Worm (Caenorhabditis elegans): Measurements from ENCODE around the gene mfsd-11.
A peak's percentile ranks its signal among the peaks of the same experiment; 100 is the strongest.

mfsd-11 gene

DNA sequence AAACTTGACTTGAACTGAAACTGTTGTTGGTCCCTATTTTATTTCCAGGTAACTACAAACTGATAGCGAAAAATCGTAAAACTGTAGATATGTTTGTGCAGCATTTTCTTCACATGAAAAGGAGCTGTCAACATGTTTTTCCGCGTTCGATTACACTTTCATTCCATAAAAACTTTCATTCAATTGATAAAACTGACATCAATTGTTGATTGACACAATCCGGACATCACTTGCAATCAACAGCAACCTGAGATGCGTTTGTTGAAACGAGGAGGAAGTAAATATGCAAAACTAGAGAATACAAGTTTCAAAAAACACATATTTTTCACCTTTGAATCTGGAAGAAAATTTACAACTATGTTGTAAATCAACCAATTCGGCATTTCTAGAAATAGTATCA is 43.5 kb upstream of the mfsd-11 start:
- TF ChIP-seq nhr-6 (tag; optimal IDR thresholded peaks at IDR 0.05) (no peak), ztf-1 (GFP tag; conservative IDR thresholded peaks at IDR 0.05) (no peak), Y55F3AM.14 (GFP tag; optimal IDR thresholded peaks at IDR 0.05) (no peak), lin-13 (GFP tag; optimal IDR thresholded peaks at IDR 0.05) (no peak), nhr-12 (tag; optimal IDR thresholded peaks at IDR 0.05) (no peak), R02D3.7 (tag; optimal IDR thresholded peaks at IDR 0.05) (no peak), skn-1 (tag; optimal IDR thresholded peaks at IDR 0.05) (no peak), nhr-11 (tag; optimal IDR thresholded peaks at IDR 0.05) (no peak), ZK546.5 (tag; optimal IDR thresholded peaks at IDR 0.05) (no peak), blmp-1 (tag; optimal IDR thresholded peaks at IDR 0.05; ENCODE audit: insufficient read depth) (no peak), unc-62 (GFP tag; optimal IDR thresholded peaks at IDR 0.05) (no peak), C34F6.9 (tag; optimal IDR thresholded peaks at IDR 0.05) (no peak), peb-1 (tag; optimal IDR thresholded peaks at IDR 0.05) (no peak), snpc-4 (tag; optimal IDR thresholded peaks at IDR 0.05) (no peak), elt-1 (tag; optimal IDR thresholded peaks at IDR 0.05) (no peak)

DNA sequence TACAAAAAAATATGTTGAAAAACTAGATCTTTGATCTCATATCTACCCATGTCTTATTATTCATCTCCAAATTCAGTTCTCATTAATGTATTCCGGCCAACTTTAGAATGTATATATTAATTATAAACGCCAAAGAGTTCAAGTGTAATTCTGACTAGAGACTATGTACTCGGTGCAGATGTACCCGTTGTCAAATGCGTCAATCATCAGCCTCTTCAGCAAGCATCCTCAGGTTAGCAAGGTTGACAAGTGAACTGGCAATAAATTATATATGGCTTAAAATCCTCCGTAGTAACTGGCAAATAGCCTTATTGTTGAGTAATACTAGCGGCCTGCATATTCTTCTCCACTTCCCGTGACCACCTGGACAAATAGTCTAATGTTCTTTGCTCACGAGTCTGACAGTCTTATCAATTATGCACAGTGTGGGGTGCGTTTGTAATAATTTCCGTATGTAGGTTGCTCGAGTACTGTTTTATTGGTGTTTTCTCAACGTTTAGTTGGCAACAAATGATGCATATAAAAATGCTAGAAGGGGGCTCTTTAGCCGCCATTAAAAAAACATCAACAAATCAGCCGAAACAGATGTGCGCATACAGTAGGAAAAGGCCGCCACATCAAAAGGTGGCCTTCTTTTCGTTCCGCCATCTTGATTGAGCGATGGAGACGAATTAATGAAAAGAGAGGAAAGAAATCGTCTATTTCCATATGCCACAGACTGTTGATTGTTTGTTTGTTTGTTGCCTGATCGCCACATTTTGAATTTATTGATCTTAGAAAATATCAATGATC is 34.6 kb upstream of the mfsd-11 start:
- TF ChIP-seq zag-1 (tag; optimal IDR thresholded peaks at IDR 0.05) (no peak), snpc-4 (tag; optimal IDR thresholded peaks at IDR 0.05) (no peak), R02D3.7 (tag; optimal IDR thresholded peaks at IDR 0.05) (no peak), C34F6.9 (tag; optimal IDR thresholded peaks at IDR 0.05) (no peak), blmp-1 (tag; optimal IDR thresholded peaks at IDR 0.05; ENCODE audit: insufficient read depth) (no peak), sma-9 (GFP tag; optimal IDR thresholded peaks at IDR 0.05) (peak; percentile 60), sma-9 (tag; optimal IDR thresholded peaks at IDR 0.05) (no peak), sem-4 (tag; optimal IDR thresholded peaks at IDR 0.05) (no peak), dmd-4 (tag; optimal IDR thresholded peaks at IDR 0.05) (no peak), lsy-2 (tag; optimal IDR thresholded peaks at IDR 0.05) (no peak), unc-39 (tag; optimal IDR thresholded peaks at IDR 0.05) (no peak), nhr-25 (tag; optimal IDR thresholded peaks at IDR 0.05) (peak; percentile 13), nhr-21 (tag; optimal IDR thresholded peaks at IDR 0.05) (no peak), ama-1 (optimal IDR thresholded peaks at IDR 0.05) (no peak), sma-3 (GFP tag; optimal IDR thresholded peaks at IDR 0.05) (no peak), F13H6.1 (tag; optimal IDR thresholded peaks at IDR 0.05) (no peak), ceh-82 (tag; optimal IDR thresholded peaks at IDR 0.05) (no peak), peb-1 (tag; optimal IDR thresholded peaks at IDR 0.05) (no peak), egl-27 (tag; optimal IDR thresholded peaks at IDR 0.05) (no peak), nhr-237 (tag; optimal IDR thresholded peaks at IDR 0.05) (no peak), unc-62 (GFP tag; optimal IDR thresholded peaks at IDR 0.05) (no peak), lin-39 (tag; optimal IDR thresholded peaks at IDR 0.05) (no peak), ceh-16 (tag; optimal IDR thresholded peaks at IDR 0.05) (peak; percentile 4), unc-55 (GFP tag; optimal IDR thresholded peaks at IDR 0.05) (no peak), fos-1 (tag; optimal IDR thresholded peaks at IDR 0.05) (no peak), ztf-11 (tag; optimal IDR thresholded peaks at IDR 0.05) (no peak)

DNA sequence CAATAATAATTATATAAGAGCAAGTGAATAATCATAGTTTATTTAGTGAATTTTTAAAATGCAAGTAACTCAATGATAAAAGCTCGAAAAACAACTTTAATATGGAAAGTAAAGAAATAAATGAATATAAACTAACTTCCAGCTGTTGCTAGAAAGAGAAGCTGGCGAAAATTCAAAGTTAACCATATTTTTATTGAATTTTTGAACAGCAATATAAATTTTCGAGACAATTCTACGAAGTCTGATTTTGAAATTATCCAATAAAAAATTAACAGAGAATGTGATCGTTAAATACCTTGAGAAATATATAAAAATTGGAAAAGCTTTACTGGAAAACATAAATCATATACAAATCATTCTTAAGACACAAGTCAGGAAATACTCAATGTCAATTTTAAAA is 32.7 kb upstream of the mfsd-11 start:
- TF ChIP-seq alr-1 (tag; optimal IDR thresholded peaks at IDR 0.05) (no peak), fos-1 (tag; optimal IDR thresholded peaks at IDR 0.05) (no peak), egl-27 (tag; optimal IDR thresholded peaks at IDR 0.05) (no peak), ztf-11 (tag; optimal IDR thresholded peaks at IDR 0.05) (no peak), nhr-21 (tag; optimal IDR thresholded peaks at IDR 0.05) (no peak), snpc-4 (tag; optimal IDR thresholded peaks at IDR 0.05) (no peak), ZK546.5 (tag; optimal IDR thresholded peaks at IDR 0.05) (no peak), unc-62 (GFP tag; optimal IDR thresholded peaks at IDR 0.05) (no peak), sma-3 (GFP tag; optimal IDR thresholded peaks at IDR 0.05) (no peak), skn-1 (tag; optimal IDR thresholded peaks at IDR 0.05) (no peak), elt-1 (tag; optimal IDR thresholded peaks at IDR 0.05) (no peak)

All from whole organism, L2 larva.